Fruit fly (Drosophila melanogaster) whole organism, prepupa: ENCODE results near the gene DnaJ-H.
A peak's percentile ranks its signal among the peaks of the same experiment; 100 is the strongest.

Experiments
- Blimp-1 ChIP-seq: fragments of 200-800 bp; sonication (Bioruptor generic); optimal IDR thresholded peaks from 3 replicates; lab custom pipeline; 2017; ENCODE audit warnings: missing biosample characterization, missing genetic modification characterization, mild to moderate bottlenecking, moderate library complexity, missing genetic modification reagents
- CG10631 ChIP-seq: fragments of 200-800 bp; sonication (Bioruptor generic); optimal IDR thresholded peaks from 2 replicates; lab custom pipeline; 2016; ENCODE audit warnings: missing biosample characterization, missing genetic modification characterization
- CG11294 ChIP-seq: fragments of 200-800 bp; sonication (Bioruptor generic); IDR thresholded peaks from 2 replicates; pipeline ENCODE4 v1.3.6; 2022; ENCODE audit warnings: missing biosample characterization, missing genetic modification characterization
- CG11762 ChIP-seq: fragments of 200-800 bp; sonication (Bioruptor generic); optimal IDR thresholded peaks from 3 replicates; lab custom pipeline; 2016; ENCODE audit warnings: missing biosample characterization, missing genetic modification characterization; ENCODE audit not compliant: insufficient read depth
- CG11902 ChIP-seq: fragments of 200-800 bp; sonication (Bioruptor generic); optimal IDR thresholded peaks from 3 replicates; lab custom pipeline; 2016; ENCODE audit warnings: missing biosample characterization, missing genetic modification characterization
- CG1621 ChIP-seq: fragments of 200-800 bp; sonication (Bioruptor generic); optimal IDR thresholded peaks from 3 replicates; lab custom pipeline; 2018; ENCODE audit warnings: missing biosample characterization, mild to moderate bottlenecking, missing genetic modification characterization
- CG3032 ChIP-seq: fragments of 200-800 bp; optimal IDR thresholded peaks from 2 replicates; lab custom pipeline; 2019; ENCODE audit warnings: missing biosample characterization, mild to moderate bottlenecking, missing genetic modification characterization, moderate library complexity
- CG32006 ChIP-seq: fragments of 200-800 bp; sonication (Bioruptor generic); optimal IDR thresholded peaks from 3 replicates; lab custom pipeline; 2017; ENCODE audit warnings: missing biosample characterization, mild to moderate bottlenecking, missing genetic modification characterization
- CG34406 ChIP-seq: fragments of 200-800 bp; sonication (Bioruptor generic); optimal IDR thresholded peaks from 3 replicates; lab custom pipeline; 2016; ENCODE audit warnings: missing biosample characterization, missing genetic modification characterization
- CG3919 ChIP-seq: fragments of 200-800 bp; sonication (Bioruptor generic); optimal IDR thresholded peaks from 3 replicates; lab custom pipeline; 2016; ENCODE audit warnings: missing biosample characterization, missing genetic modification characterization
- CG6163 ChIP-seq: fragments of 200-800 bp; sonication (Bioruptor generic); IDR thresholded peaks from 3 replicates; pipeline ENCODE4 v1.3.6; 2022; ENCODE audit warnings: missing biosample characterization, missing genetic modification characterization
- CG6792 ChIP-seq: fragments of 200-800 bp; sonication (Bioruptor generic); optimal IDR thresholded peaks from 3 replicates; lab custom pipeline; 2016; ENCODE audit warnings: missing biosample characterization, missing genetic modification characterization
- CG6808 ChIP-seq: fragments of 200-800 bp; sonication (Bioruptor generic); optimal IDR thresholded peaks from 3 replicates; lab custom pipeline; 2017; ENCODE audit warnings: missing biosample characterization, missing genetic modification characterization, mild to moderate bottlenecking, moderate library complexity, missing genetic modification reagents
- CG6854 ChIP-seq: fragments of 200-800 bp; sonication (Bioruptor generic); optimal IDR thresholded peaks from 2 replicates; lab custom pipeline; 2017; ENCODE audit warnings: missing biosample characterization, mild to moderate bottlenecking, missing genetic modification characterization
- CG7368 ChIP-seq: fragments of 200-800 bp; sonication (Bioruptor generic); optimal IDR thresholded peaks from 3 replicates; lab custom pipeline; 2016; ENCODE audit warnings: missing biosample characterization, missing genetic modification characterization
- CG8119 ChIP-seq: fragments of 200-800 bp; sonication (Bioruptor generic); IDR thresholded peaks from 3 replicates; pipeline ENCODE4 v1.3.6; 2022; ENCODE audit warnings: missing biosample characterization, missing genetic modification characterization
- CG8632 ChIP-seq: fragments of 200-800 bp; sonication (Bioruptor generic); optimal IDR thresholded peaks from 3 replicates; lab custom pipeline; 2016; ENCODE audit warnings: missing biosample characterization, missing genetic modification characterization
- CG9139 ChIP-seq: fragments of 200-800 bp; sonication (Bioruptor generic); optimal IDR thresholded peaks from 3 replicates; lab custom pipeline; 2017; ENCODE audit warnings: missing biosample characterization, mild to moderate bottlenecking, missing genetic modification characterization
- Eip75B ChIP-seq: fragments of 200-800 bp; sonication (Bioruptor generic); optimal IDR thresholded peaks from 3 replicates; lab custom pipeline; 2016; ENCODE audit warnings: missing biosample characterization, missing genetic modification characterization
- Eip78C ChIP-seq: fragments of 200-800 bp; sonication (Bioruptor generic); peaks from one replicate; lab custom pipeline; 2016; ENCODE audit warnings: missing biosample characterization, missing genetic modification characterization
- Eip93F ChIP-seq: fragments of 200-800 bp; sonication (Bioruptor generic); optimal IDR thresholded peaks from 2 replicates; lab custom pipeline; 2016; ENCODE audit warnings: missing biosample characterization, mild to moderate bottlenecking, missing genetic modification characterization
- Ets21C ChIP-seq: fragments of 200-800 bp; sonication (Bioruptor generic); optimal IDR thresholded peaks from 3 replicates; lab custom pipeline; 2016; ENCODE audit warnings: missing biosample characterization, missing genetic modification characterization
- Ets96B ChIP-seq: fragments of 200-800 bp; optimal IDR thresholded peaks from 2 replicates; lab custom pipeline; 2019; ENCODE audit warnings: missing biosample characterization, mild to moderate bottlenecking, missing genetic modification characterization, moderate library complexity
- Hr38 ChIP-seq: sonication (Bioruptor generic); optimal IDR thresholded peaks from 2 replicates; lab custom pipeline; 2016; ENCODE audit warnings: missing biosample characterization, missing genetic modification characterization
- Hr39 ChIP-seq: fragments of 200-800 bp; sonication (Bioruptor generic); optimal IDR thresholded peaks from 2 replicates; lab custom pipeline; 2016; ENCODE audit warnings: missing biosample characterization, missing genetic modification characterization
- Hr4 ChIP-seq: fragments of 200-800 bp; sonication (Bioruptor generic); optimal IDR thresholded peaks from 3 replicates; lab custom pipeline; 2016; ENCODE audit warnings: missing biosample characterization, missing genetic modification characterization
- Met ChIP-seq: fragments of 200-800 bp; sonication (Bioruptor generic); optimal IDR thresholded peaks from 3 replicates; lab custom pipeline; 2016; ENCODE audit warnings: missing biosample characterization, missing genetic modification characterization
- OdsH ChIP-seq: fragments of 200-800 bp; sonication (Bioruptor generic); optimal IDR thresholded peaks from 3 replicates; lab custom pipeline; 2016; ENCODE audit warnings: missing biosample characterization, missing genetic modification characterization
- Sox15 ChIP-seq: fragments of 200-800 bp; sonication (Bioruptor generic); optimal IDR thresholded peaks from 3 replicates; lab custom pipeline; 2016; ENCODE audit warnings: missing biosample characterization, missing genetic modification characterization
- acj6 ChIP-seq: fragments of 200-800 bp; sonication (Bioruptor generic); optimal IDR thresholded peaks from 3 replicates; lab custom pipeline; 2016; ENCODE audit warnings: missing biosample characterization, missing genetic modification characterization
- cyc ChIP-seq: fragments of 200-800 bp; sonication (Bioruptor generic); optimal IDR thresholded peaks from 3 replicates; lab custom pipeline; 2016; ENCODE audit warnings: missing biosample characterization, missing genetic modification characterization
- dsx ChIP-seq: fragments of 200-800 bp; optimal IDR thresholded peaks from 3 replicates; lab custom pipeline; 2019; ENCODE audit warnings: missing biosample characterization, mild to moderate bottlenecking, missing genetic modification characterization, moderate library complexity; ENCODE audit not compliant: poor library complexity, severe bottlenecking
- eg ChIP-seq: fragments of 200-800 bp; sonication (Bioruptor generic); IDR thresholded peaks from 3 replicates; pipeline ENCODE4 v1.3.6; 2022; ENCODE audit warnings: missing biosample characterization, missing genetic modification characterization
- esn ChIP-seq: fragments of 200-800 bp; sonication (Bioruptor generic); optimal IDR thresholded peaks from 2 replicates; lab custom pipeline; 2016; ENCODE audit warnings: missing biosample characterization, mild to moderate bottlenecking, missing genetic modification characterization, moderate library complexity
- fd59A ChIP-seq: fragments of 200-800 bp; sonication (Bioruptor generic); optimal IDR thresholded peaks from 2 replicates; lab custom pipeline; 2017; ENCODE audit warnings: missing biosample characterization, mild to moderate bottlenecking, missing genetic modification characterization, missing genetic modification reagents
- fkh ChIP-seq: fragments of 200-800 bp; sonication (Bioruptor generic); optimal IDR thresholded peaks from 3 replicates; lab custom pipeline; 2017; ENCODE audit warnings: missing biosample characterization, mild to moderate bottlenecking, missing genetic modification characterization, moderate library complexity
- pdm3 ChIP-seq: fragments of 200-800 bp; sonication (Bioruptor generic); optimal IDR thresholded peaks from 3 replicates; lab custom pipeline; 2016; ENCODE audit warnings: missing biosample characterization, missing genetic modification characterization
- salr ChIP-seq, 2 experiments: fragments of 200-800 bp; sonication (Bioruptor generic); optimal IDR thresholded peaks; 3 replicates each; lab custom pipeline; 2016 to 2018; ENCODE audit warnings: missing biosample characterization in 2 of 2, missing genetic modification characterization in 2 of 2, mild to moderate bottlenecking in 1 of 2
- spab ChIP-seq: fragments of 200-800 bp; sonication (Bioruptor generic); optimal IDR thresholded peaks from 2 replicates; lab custom pipeline; 2017; ENCODE audit warnings: missing biosample characterization, mild to moderate bottlenecking, missing genetic modification characterization, missing genetic modification reagents
- ss ChIP-seq, 2 experiments: fragments of 200-800 bp; sonication (Bioruptor generic); optimal IDR thresholded peaks; 2 replicates in 1 of 2; 3 replicates in 1 of 2; lab custom pipeline; 2017 to 2018; ENCODE audit warnings: mild to moderate bottlenecking in 2 of 2, missing biosample characterization in 2 of 2, missing genetic modification characterization in 2 of 2, moderate library complexity in 1 of 2
- svp ChIP-seq: fragments of 200-800 bp; sonication (Bioruptor generic); peaks from one replicate; lab custom pipeline; 2016; ENCODE audit warnings: missing biosample characterization, missing genetic modification characterization
- topi ChIP-seq: fragments of 200-800 bp; sonication (Bioruptor generic); optimal IDR thresholded peaks from 3 replicates; lab custom pipeline; 2016; ENCODE audit warnings: missing biosample characterization, missing genetic modification characterization
- vri ChIP-seq: fragments of 200-800 bp; sonication (Bioruptor generic); optimal IDR thresholded peaks from 3 replicates; lab custom pipeline; 2016; ENCODE audit warnings: missing biosample characterization, mild to moderate bottlenecking, missing genetic modification characterization

Gene DnaJ-H

DNA sequence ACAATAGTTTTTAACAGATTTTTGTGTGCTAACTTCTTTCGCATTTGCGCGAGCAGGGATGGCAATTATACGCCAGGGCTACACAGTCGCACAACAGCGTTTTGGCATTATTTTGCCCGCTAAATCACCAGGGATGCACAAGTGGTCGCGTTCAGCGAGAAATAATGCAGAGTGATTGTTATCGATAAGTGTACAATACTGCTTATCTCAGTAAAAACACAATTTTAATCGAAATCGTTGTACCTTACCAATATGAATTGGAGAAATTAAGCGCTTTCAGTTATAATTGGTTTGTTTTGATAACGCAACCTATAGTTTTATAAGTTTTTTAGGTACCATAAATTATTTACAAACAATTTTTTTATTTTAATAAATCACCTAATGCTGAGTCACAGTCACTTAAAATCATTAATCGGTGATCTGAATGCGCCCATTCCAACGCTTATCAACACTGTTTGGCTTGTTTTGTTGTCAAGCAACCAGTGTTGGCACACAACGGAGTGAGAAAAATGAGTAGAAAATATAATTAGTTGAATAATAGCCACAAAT, 10.9 kb upstream of the DnaJ-H start, which contains the start of the genes Sfmbt and CG5439 (continued):
- no peak for TF ChIP-seq CG6808 (GFP tag; lab: Kevin White, UChicago)
- TF ChIP-seq Hr39 (GFP tag; lab: Kevin White, UChicago): peak; percentile 81
- TF ChIP-seq CG7368: no peak
- TF ChIP-seq fd59A (GFP tag; lab: Kevin White, UChicago): peak; percentile 47
- peak; percentile 85 for TF ChIP-seq CG10631 (GFP tag; lab: Kevin White, UChicago)
- no peak for TF ChIP-seq spab (GFP tag; lab: Kevin White, UChicago)
- TF ChIP-seq acj6 (GFP tag; lab: Kevin White, UChicago): peak; percentile 78
- peak; percentile 59 for TF ChIP-seq Ets96B
- TF ChIP-seq Met: no peak
- no peak for TF ChIP-seq svp (GFP tag; lab: Kevin White, UChicago)
- peak; percentile 81 for TF ChIP-seq topi (GFP tag; lab: Kevin White, UChicago)
- no peak for TF ChIP-seq CG9139 (GFP tag; lab: Kevin White, UChicago)
- TF ChIP-seq CG6854 (GFP tag; lab: Kevin White, UChicago): no peak
- TF ChIP-seq dsx: no peak
- peak; percentile 85 for TF ChIP-seq esn
- TF ChIP-seq CG34406 (GFP tag; lab: Kevin White, UChicago): peak; percentile 69
- TF ChIP-seq fkh (GFP tag; lab: Kevin White, UChicago): no peak
- peak; percentile 88 for TF ChIP-seq Eip78C (GFP tag; lab: Kevin White, UChicago)
- TF ChIP-seq salr (GFP tag; optimal IDR thresholded peaks at IDR 0.05; lab: Kevin White, UChicago): peak in 1 of 2 experiments; percentile 39
- TF ChIP-seq CG3919: no peak
- no peak for TF ChIP-seq vri (GFP tag; lab: Kevin White, UChicago)
- TF ChIP-seq Hr38 (GFP tag; lab: Kevin White, UChicago): no peak
- peak; percentile 85 for TF ChIP-seq cyc (GFP tag; lab: Kevin White, UChicago)
- TF ChIP-seq CG11902: peak; percentile 69
- TF ChIP-seq eg (GFP tag; lab: Robert Waterston, UW): no peak; the same call in 2 of the 3 replicates
- peak; percentile 80 for TF ChIP-seq Ets21C (GFP tag; lab: Kevin White, UChicago)

DNA sequence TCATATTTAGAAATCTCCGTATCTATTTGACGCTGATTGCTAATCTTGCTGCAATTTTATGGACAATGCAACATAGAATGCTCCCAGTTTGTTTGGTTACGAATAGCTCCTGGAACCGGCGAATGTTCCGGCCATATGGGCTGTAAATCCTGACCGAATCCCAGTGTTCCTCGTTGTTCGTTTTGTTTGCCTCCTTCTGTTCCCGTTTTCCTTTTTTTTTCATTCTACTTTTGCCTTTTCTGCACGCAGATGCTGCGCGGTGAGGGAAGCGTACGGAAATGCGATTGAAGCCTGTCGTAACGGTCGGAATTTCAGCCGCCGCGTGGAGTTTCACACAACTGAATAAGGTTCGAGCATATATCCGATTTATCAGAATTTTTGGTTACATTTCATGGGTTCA, 10.3 kb upstream of the DnaJ-H start, which contains the start of gene CG43925:
Gene CG43925, plus strand, starts transcription at position 301 of the 400 bp plus-strand sequence.
- TF ChIP-seq CG11294 (GFP tag; lab: Robert Waterston, UW) (no peak), Hr4 (GFP tag; lab: Kevin White, UChicago) (no peak)
- TF ChIP-seq, all 60 proteins: peak for 0

DNA sequence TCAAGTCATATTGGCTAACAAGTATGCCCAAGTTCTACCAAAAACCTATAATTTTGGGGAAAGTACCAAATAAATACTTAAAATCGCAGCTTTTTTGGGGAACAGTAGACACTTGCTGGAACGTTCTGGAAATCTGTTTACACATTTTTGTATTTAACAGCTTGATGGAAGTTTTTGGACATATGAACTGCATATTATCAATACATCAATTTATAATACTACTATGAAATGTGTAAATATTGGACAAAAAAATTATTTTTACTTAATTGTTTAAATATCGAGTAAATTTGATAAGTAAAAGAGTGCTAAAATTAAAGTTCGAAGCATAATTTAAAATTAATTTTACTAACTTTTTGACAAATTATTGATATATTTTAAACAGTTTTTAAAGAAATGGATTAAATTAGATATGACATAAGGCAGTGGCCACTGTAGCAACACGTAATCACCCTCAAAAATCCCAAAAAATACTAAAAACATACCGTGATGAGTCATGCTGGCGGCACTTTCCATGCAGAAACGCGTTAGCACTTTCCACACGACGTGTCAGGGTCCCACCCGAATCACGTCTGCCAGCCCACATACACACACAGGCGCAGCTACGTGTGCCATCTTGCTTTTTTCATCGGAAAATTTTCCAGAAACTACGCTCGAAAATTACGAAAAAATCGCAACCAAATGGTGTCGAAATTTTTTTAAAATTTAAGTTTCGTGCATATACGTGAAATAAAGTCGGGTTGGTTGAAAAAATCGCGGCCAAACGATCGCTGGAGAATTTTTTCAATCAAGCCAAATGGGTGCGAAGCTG, 674 bp downstream of the DnaJ-H start, which contains the start of gene Sirt1:
Gene Sirt1, plus strand, starts transcription at position 571 of the 808 bp plus-strand sequence.
- TF ChIP-seq fd59A (GFP tag; lab: Kevin White, UChicago) (peak; percentile 75), acj6 (GFP tag; lab: Kevin White, UChicago) (peak; percentile 88), Ets96B (peak; percentile 87), CG34406 (GFP tag; lab: Kevin White, UChicago) (peak; percentile 87), topi (GFP tag; lab: Kevin White, UChicago) (peak; percentile 77), CG6792 (GFP tag; lab: Kevin White, UChicago) (peak; percentile 83), CG32006 (GFP tag; lab: Kevin White, UChicago) (peak; percentile 90), esn (peak; percentile 85), CG3032 (tag; lab: Kevin White, UChicago) (peak; percentile 87), Blimp-1 (peak; percentile 78), ss (GFP tag; optimal IDR thresholded peaks at IDR 0.05; lab: Kevin White, UChicago) (peak; percentile 6 to 80), cyc (GFP tag; lab: Kevin White, UChicago) (peak; percentile 81), Eip93F (GFP tag; lab: Kevin White, UChicago) (peak; percentile 26), CG8119 (peak; percentile 78), spab (GFP tag; lab: Kevin White, UChicago) (peak; percentile 70), CG6854 (GFP tag; lab: Kevin White, UChicago) (peak; percentile 75), CG8632 (GFP tag; lab: Kevin White, UChicago) (peak; percentile 87), CG11762 (GFP tag; lab: Kevin White, UChicago) (peak; percentile 74), dsx (peak; percentile 70), CG11902 (peak; percentile 76), CG6163 (GFP tag; lab: Robert Waterston, UW) (no peak; the same call in 2 of the 3 replicates), OdsH (peak; percentile 89), CG1621 (tag; lab: Kevin White, UChicago) (peak; percentile 41), svp (GFP tag; lab: Kevin White, UChicago) (no peak), pdm3 (GFP tag; lab: Kevin White, UChicago) (peak; percentile 76), Eip75B (GFP tag; lab: Kevin White, UChicago) (peak; percentile 74), fkh (GFP tag; lab: Kevin White, UChicago) (peak; percentile 39), Sox15 (peak; percentile 88)
